Worm (Caenorhabditis elegans) whole organism, young adult: ENCODE results near the gene T26C12.2.

ENCODE experiments used
- B0019.2 ChIP-seq: fragments of 200-800 bp; sonication (Bioruptor generic); conservative IDR thresholded peaks from 2 replicates; pipeline ENCODE4 v1.3.6; 2022; ENCODE audit warnings: missing genetic modification reagents, missing genetic modification characterization, missing compliant biosample characterization
- B0336.3 ChIP-seq: fragments of 200-800 bp; sonication (Bioruptor generic); IDR thresholded peaks from 2 replicates; pipeline ENCODE4 v1.3.6; 2022; ENCODE audit warnings: missing genetic modification characterization, missing compliant biosample characterization
- D2030.7 ChIP-seq: fragments of 200-800 bp; sonication (Bioruptor generic); IDR thresholded peaks from 2 replicates; pipeline ENCODE4 v1.3.6; 2022; ENCODE audit warnings: missing genetic modification reagents, missing genetic modification characterization, missing compliant biosample characterization
- F33H1.4 ChIP-seq: fragments of 200-800 bp; sonication (Bioruptor generic); IDR thresholded peaks from 2 replicates; pipeline ENCODE4 v1.3.6; 2022; ENCODE audit warnings: missing genetic modification reagents, missing genetic modification characterization, missing compliant biosample characterization
- F39B2.1 ChIP-seq: fragments of 200-800 bp; sonication (Bioruptor generic); IDR thresholded peaks from 2 replicates; pipeline ENCODE4 v1.3.6; 2022; ENCODE audit warnings: missing genetic modification reagents, missing genetic modification characterization, missing compliant biosample characterization
- F49E8.2 ChIP-seq: sonication (generic microtip); optimal IDR thresholded peaks from 3 replicates; lab custom pipeline; 2017; ENCODE audit warnings: missing genetic modification characterization, mild to moderate bottlenecking, missing compliant biosample characterization, antibody characterized with exemption, moderate library complexity; ENCODE audit not compliant: insufficient read depth
- F57C9.4 ChIP-seq: sonication (generic microtip); optimal IDR thresholded peaks from 2 replicates; lab custom pipeline; 2017; ENCODE audit warnings: mild to moderate bottlenecking, missing genetic modification characterization, missing compliant biosample characterization
- T07F8.4 ChIP-seq: sonication (generic microtip); optimal IDR thresholded peaks from 2 replicates; lab custom pipeline; 2016; ENCODE audit warnings: mild to moderate bottlenecking, missing genetic modification characterization, moderate library complexity, missing compliant biosample characterization
- Y56A3A.18 ChIP-seq: fragments of 200-800 bp; sonication (Bioruptor generic); IDR thresholded peaks from 2 replicates; pipeline ENCODE4 v1.3.6; 2022; ENCODE audit warnings: missing genetic modification reagents, missing genetic modification characterization, missing compliant biosample characterization
- Y67H2A.10 ChIP-seq: fragments of 200-800 bp; sonication (Bioruptor generic); conservative IDR thresholded peaks from 2 replicates; pipeline ENCODE4 v1.3.6; 2022; ENCODE audit warnings: missing genetic modification reagents, missing genetic modification characterization, missing compliant biosample characterization
- Y79H2A.3 ChIP-seq: fragments of 200-800 bp; sonication (Bioruptor generic); conservative IDR thresholded peaks from 2 replicates; pipeline ENCODE4 v1.3.6; 2022; ENCODE audit warnings: missing genetic modification reagents, missing genetic modification characterization, missing compliant biosample characterization
- Y95B8A.8 ChIP-seq: fragments of 200-800 bp; sonication (Bioruptor generic); IDR thresholded peaks from 2 replicates; pipeline ENCODE4 v1.3.6; 2022; ENCODE audit warnings: missing genetic modification reagents, missing genetic modification characterization, missing compliant biosample characterization
- attf-5 ChIP-seq: fragments of 200-800 bp; sonication (Bioruptor generic); optimal IDR thresholded peaks from 2 replicates; lab custom pipeline; 2018; ENCODE audit warnings: mild to moderate bottlenecking, missing genetic modification characterization, missing compliant biosample characterization
- bed-1 ChIP-seq: fragments of 200-800 bp; sonication (Bioruptor generic); IDR thresholded peaks from 2 replicates; pipeline ENCODE4 v1.3.6; 2022; ENCODE audit warnings: missing genetic modification reagents, missing genetic modification characterization, missing compliant biosample characterization
- bed-2 ChIP-seq: fragments of 200-800 bp; sonication (Bioruptor generic); IDR thresholded peaks from 2 replicates; pipeline ENCODE4 v1.3.6; 2022; ENCODE audit warnings: missing genetic modification reagents, missing genetic modification characterization, missing compliant biosample characterization
- ccch-3 ChIP-seq: fragments of 200-800 bp; sonication (Bioruptor generic); optimal IDR thresholded peaks from 2 replicates; lab custom pipeline; 2018; ENCODE audit warnings: mild to moderate bottlenecking, missing genetic modification characterization, missing compliant biosample characterization
- cebp-1 ChIP-seq, 2 experiments: fragments of 200-800 bp in 1 of 2; sonication (Bioruptor generic) in 1 of 2; sonication (generic microtip) in 1 of 2; IDR thresholded peaks in 1 of 2; optimal IDR thresholded peaks in 1 of 2; 2 replicates each; pipeline versions ENCODE4 v1.3.6 to Lab custom; 2017 to 2022; ENCODE audit warnings: missing compliant biosample characterization in 2 of 2, missing genetic modification characterization in 2 of 2, mild to moderate bottlenecking in 1 of 2, missing genetic modification reagents in 1 of 2, moderate library complexity in 1 of 2
- cebp-2 ChIP-seq: fragments of 200-800 bp; sonication (Bioruptor generic); IDR thresholded peaks from 2 replicates; pipeline ENCODE4 v1.3.6; 2022; ENCODE audit warnings: missing genetic modification characterization, missing compliant biosample characterization
- ceh-27 ChIP-seq: fragments of 200-800 bp; sonication (Bioruptor generic); optimal IDR thresholded peaks from 2 replicates; lab custom pipeline; 2018; ENCODE audit warnings: mild to moderate bottlenecking, missing genetic modification characterization, moderate library complexity, missing compliant biosample characterization
- ceh-91 ChIP-seq: fragments of 200-800 bp; sonication (Bioruptor generic); IDR thresholded peaks from 2 replicates; pipeline ENCODE4 v1.3.6; 2022; ENCODE audit warnings: missing genetic modification reagents, missing genetic modification characterization, missing compliant biosample characterization
- die-1 ChIP-seq: sonication (generic microtip); optimal IDR thresholded peaks from 2 replicates; lab custom pipeline; 2016; ENCODE audit warnings: missing genotype, mild to moderate bottlenecking, missing genetic modification characterization, missing compliant biosample characterization
- dox-1 ChIP-seq: fragments of 200-800 bp; sonication (Bioruptor generic); IDR thresholded peaks from 2 replicates; pipeline ENCODE4 v1.3.6; 2022; ENCODE audit warnings: missing genetic modification reagents, missing genetic modification characterization, missing compliant biosample characterization
- dpff-1 ChIP-seq: sonication (generic microtip); optimal IDR thresholded peaks from 2 replicates; lab custom pipeline; 2017; ENCODE audit warnings: mild to moderate bottlenecking, missing genetic modification characterization, missing compliant biosample characterization
- dpl-1 ChIP-seq: fragments of 150-350 bp; optimal IDR thresholded peaks from 2 replicates; lab custom pipeline; 2014; ENCODE audit warnings: missing biosample characterization, missing genetic modification reagents, missing genetic modification characterization
- egl-44 ChIP-seq: fragments of 200-800 bp; sonication (Bioruptor generic); IDR thresholded peaks from 2 replicates; pipeline ENCODE4 v1.3.6; 2022; ENCODE audit warnings: missing genetic modification reagents, missing genetic modification characterization, missing compliant biosample characterization
- egrh-3 ChIP-seq: fragments of 200-800 bp; sonication (Bioruptor generic); IDR thresholded peaks from 2 replicates; pipeline ENCODE4 v1.3.6; 2022; ENCODE audit warnings: missing genetic modification reagents, missing genetic modification characterization, missing compliant biosample characterization
- ets-4 ChIP-seq: fragments of 200-800 bp; sonication (Bioruptor generic); optimal IDR thresholded peaks from 2 replicates; lab custom pipeline; 2018; ENCODE audit warnings: mild to moderate bottlenecking, missing genetic modification characterization, missing compliant biosample characterization
- hlh-12 ChIP-seq: sonication (generic microtip); optimal IDR thresholded peaks from 2 replicates; lab custom pipeline; 2016; ENCODE audit warnings: missing genetic modification characterization, missing compliant biosample characterization
- hlh-26 ChIP-seq: fragments of 200-800 bp; sonication (Bioruptor generic); conservative IDR thresholded peaks from 2 replicates; pipeline ENCODE4 v1.3.6; 2022; ENCODE audit warnings: missing genetic modification reagents, missing genetic modification characterization, missing compliant biosample characterization
- hmg-20 ChIP-seq: fragments of 200-800 bp; sonication (Bioruptor generic); IDR thresholded peaks from 2 replicates; pipeline ENCODE4 v1.3.6; 2022; ENCODE audit warnings: missing genetic modification reagents, missing genetic modification characterization, missing compliant biosample characterization
- lin-40 ChIP-seq: sonication (generic microtip); optimal IDR thresholded peaks from 2 replicates; lab custom pipeline; 2016; ENCODE audit warnings: missing genetic modification characterization, mild to moderate bottlenecking, missing compliant biosample characterization, missing genotype, missing genetic modification reagents
- lsl-1 ChIP-seq: fragments of 200-800 bp; sonication (Bioruptor generic); optimal IDR thresholded peaks from 2 replicates; lab custom pipeline; 2018; ENCODE audit warnings: mild to moderate bottlenecking, missing genetic modification characterization, moderate library complexity, missing compliant biosample characterization
- madf-8 ChIP-seq: fragments of 200-800 bp; sonication (Bioruptor generic); conservative IDR thresholded peaks from 2 replicates; pipeline ENCODE4 v1.3.6; 2022; ENCODE audit warnings: missing genetic modification reagents, missing genetic modification characterization, missing compliant biosample characterization
- mel-28 ChIP-seq: sonication (generic microtip); optimal IDR thresholded peaks from 2 replicates; lab custom pipeline; 2016; ENCODE audit warnings: borderline replicate concordance, mild to moderate bottlenecking, missing genetic modification characterization, missing compliant biosample characterization
- nfyb-1 ChIP-seq: fragments of 200-800 bp; sonication (Bioruptor generic); IDR thresholded peaks from 2 replicates; pipeline ENCODE4 v1.3.6; 2022; ENCODE audit warnings: missing genetic modification reagents, missing genetic modification characterization, missing compliant biosample characterization
- nhr-90 ChIP-seq: sonication (generic microtip); optimal IDR thresholded peaks from 2 replicates; lab custom pipeline; 2016; ENCODE audit warnings: missing genotype, mild to moderate bottlenecking, missing genetic modification characterization, missing compliant biosample characterization
- sdz-38 ChIP-seq: sonication (generic microtip); optimal IDR thresholded peaks from 2 replicates; lab custom pipeline; 2016; ENCODE audit warnings: missing genotype, missing genetic modification characterization, missing compliant biosample characterization
- snpc-1.1 ChIP-seq: sonication (generic microtip); optimal IDR thresholded peaks from 2 replicates; lab custom pipeline; 2017; ENCODE audit warnings: missing genetic modification characterization, mild to moderate bottlenecking, missing compliant biosample characterization, antibody characterized with exemption, moderate library complexity, missing genotype, missing genetic modification reagents; ENCODE audit not compliant: insufficient read depth
- snpc-3.4 ChIP-seq: sonication (generic microtip); optimal IDR thresholded peaks from 2 replicates; lab custom pipeline; 2017; ENCODE audit warnings: missing genetic modification characterization, mild to moderate bottlenecking, missing compliant biosample characterization, antibody characterized with exemption, moderate library complexity, missing genotype, missing genetic modification reagents
- somi-1 ChIP-seq: fragments of 200-800 bp; sonication (Bioruptor generic); optimal IDR thresholded peaks from 2 replicates; lab custom pipeline; 2018; ENCODE audit warnings: mild to moderate bottlenecking, missing genetic modification characterization, missing compliant biosample characterization
- tbp1 ChIP-seq: fragments of 200-800 bp; sonication (Bioruptor generic); optimal IDR thresholded peaks from 2 replicates; lab custom pipeline; 2018; ENCODE audit warnings: mild to moderate bottlenecking, missing genetic modification characterization, missing compliant biosample characterization
- unc-130 ChIP-seq: sonication (generic microtip); optimal IDR thresholded peaks from 2 replicates; lab custom pipeline; 2016; ENCODE audit warnings: missing genetic modification reagents, missing genetic modification characterization, missing compliant biosample characterization
- unc-62 ChIP-seq: fragments of 150-350 bp; optimal IDR thresholded peaks from 2 replicates; lab custom pipeline; 2014; ENCODE audit warnings: missing biosample characterization, missing genetic modification reagents, missing genetic modification characterization
- xnd-1 ChIP-seq: sonication (generic microtip); optimal IDR thresholded peaks from 2 replicates; lab custom pipeline; 2016; ENCODE audit warnings: missing genotype, missing genetic modification reagents, missing genetic modification characterization, missing compliant biosample characterization
- ztf-18 ChIP-seq: sonication (generic microtip); optimal IDR thresholded peaks from 2 replicates; lab custom pipeline; 2016; ENCODE audit warnings: missing genotype, mild to moderate bottlenecking, missing genetic modification characterization, missing compliant biosample characterization
- ztf-28 ChIP-seq: fragments of 200-800 bp; sonication (Bioruptor generic); IDR thresholded peaks from 2 replicates; pipeline ENCODE4 v1.3.6; 2022; ENCODE audit warnings: missing genetic modification reagents, missing genetic modification characterization, missing compliant biosample characterization
- ztf-6 ChIP-seq: fragments of 200-800 bp; sonication (Bioruptor generic); IDR thresholded peaks from 2 replicates; pipeline ENCODE4 v1.3.6; 2022; ENCODE audit warnings: missing genetic modification reagents, missing genetic modification characterization, missing compliant biosample characterization

The T26C12.2 gene

DNA sequence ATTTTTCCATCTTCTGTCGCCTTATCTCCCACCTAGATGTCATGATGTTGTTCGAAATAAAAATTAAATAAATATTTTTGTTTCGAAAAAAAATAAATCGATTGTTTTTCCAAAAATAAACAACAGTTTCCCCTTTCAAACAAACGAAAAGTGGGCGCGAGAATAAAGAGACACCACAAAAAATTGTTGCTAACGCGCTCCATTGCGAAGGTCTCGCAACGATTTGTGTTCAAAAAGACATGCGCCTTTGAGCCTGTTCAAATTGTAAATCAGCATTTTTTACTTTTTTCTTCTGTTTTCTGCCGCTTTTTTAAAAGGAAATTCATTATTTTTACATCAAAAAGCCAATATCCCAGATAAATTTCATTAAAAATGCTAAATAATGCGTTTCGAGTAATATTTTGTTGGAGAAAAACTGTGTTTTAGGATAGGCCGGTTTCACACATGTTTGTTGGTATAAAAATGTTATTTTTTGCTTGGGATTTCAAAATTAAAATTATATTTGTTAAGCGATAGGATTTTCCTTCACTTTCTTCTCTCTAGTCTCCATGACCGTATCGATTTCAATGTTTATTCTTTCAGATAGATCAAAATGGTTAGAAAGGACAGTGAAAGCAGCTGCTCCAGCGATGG is 29.1 kb upstream of the T26C12.2 start, which contains the start of gene W08E12.7:
W08E12.7 (plus strand) TSS at position 583 of the 633 bp plus-strand sequence.
- no peak for TF ChIP-seq sdz-38
- no peak for TF ChIP-seq Y56A3A.18 (GFP tag; lab: Robert Waterston, UW)
- TF ChIP-seq ccch-3 (GFP tag; lab: Kevin White, UChicago): no peak
- TF ChIP-seq hlh-12 (tag; lab: Kevin White, UChicago): no peak
- peak; percentile 99 for TF ChIP-seq F33H1.4 (GFP tag; lab: Robert Waterston, UW)
- peak; percentile 57; the same call in 1 of the 2 replicates for TF ChIP-seq Y79H2A.3 (GFP tag; lab: Robert Waterston, UW)
- TF ChIP-seq die-1 (tag; lab: Kevin White, UChicago): peak; percentile 45
- TF ChIP-seq B0019.2 (GFP tag; lab: Robert Waterston, UW): peak; percentile 93
- TF ChIP-seq ztf-6 (GFP tag; lab: Robert Waterston, UW): peak; percentile 67; the same call in 1 of the 2 replicates
- TF ChIP-seq snpc-3.4 (tag; lab: Kevin White, UChicago): peak; percentile 91
- no peak for TF ChIP-seq cebp-2 (GFP tag; lab: Robert Waterston, UW)
- TF ChIP-seq tbp1 (GFP tag; lab: Kevin White, UChicago): peak; percentile 73
- 0 out of 2 replicates have a peak, but pooled peaks have one; percentile 10 for TF ChIP-seq hmg-20 (GFP tag; lab: Robert Waterston, UW)
- no peak for TF ChIP-seq bed-1 (GFP tag; lab: Robert Waterston, UW)
- TF ChIP-seq Y95B8A.8: peak; percentile 84
- TF ChIP-seq nfyb-1 (GFP tag; lab: Robert Waterston, UW): peak; percentile 74
- TF ChIP-seq unc-62: no peak
- TF ChIP-seq D2030.7 (GFP tag; lab: Robert Waterston, UW): peak; percentile 94
- peak; percentile 61 for TF ChIP-seq xnd-1 (tag; lab: Kevin White, UChicago)
- peak; percentile 52 for TF ChIP-seq nhr-90 (tag; lab: Kevin White, UChicago)
- peak; percentile 85 for TF ChIP-seq ztf-28 (GFP tag; lab: Robert Waterston, UW)
- TF ChIP-seq dpl-1: peak; percentile 93
- peak; percentile 96 for TF ChIP-seq dox-1 (GFP tag; lab: Robert Waterston, UW)
- TF ChIP-seq ets-4 (GFP tag; lab: Kevin White, UChicago): no peak
- TF ChIP-seq cebp-1 (GFP tag; IDR thresholded peaks at IDR 0.05; lab: Robert Waterston, UW): peak; percentile 28; the same call in 1 of the 2 replicates
- peak; percentile 85 for TF ChIP-seq cebp-1 (tag; optimal IDR thresholded peaks at IDR 0.05; lab: Kevin White, UChicago)
- TF ChIP-seq attf-5 (GFP tag; lab: Kevin White, UChicago): peak; percentile 99
- no peak for TF ChIP-seq dpff-1 (tag; lab: Kevin White, UChicago)
- TF ChIP-seq somi-1: peak; percentile 12
- no peak for TF ChIP-seq egl-44
- TF ChIP-seq F49E8.2 (tag; lab: Kevin White, UChicago): peak; percentile 94
- TF ChIP-seq unc-130 (GFP tag; lab: Kevin White, UChicago): peak; percentile 91
- TF ChIP-seq snpc-1.1 (tag; lab: Kevin White, UChicago): peak; percentile 72
- TF ChIP-seq F39B2.1 (GFP tag; lab: Robert Waterston, UW): no peak
- TF ChIP-seq egrh-3 (GFP tag; lab: Robert Waterston, UW): no peak
- peak; percentile 85 for TF ChIP-seq Y67H2A.10 (GFP tag; lab: Robert Waterston, UW)
- TF ChIP-seq ztf-18: peak; percentile 82
- TF ChIP-seq T07F8.4: peak; percentile 20
- TF ChIP-seq lin-40: peak; percentile 87
- no peak for TF ChIP-seq mel-28 (tag; lab: Kevin White, UChicago)
- TF ChIP-seq lsl-1 (GFP tag; lab: Kevin White, UChicago): peak; percentile 92
- TF ChIP-seq ceh-27 (GFP tag; lab: Kevin White, UChicago): peak; percentile 89
- TF ChIP-seq B0336.3 (GFP tag; lab: Robert Waterston, UW): peak; percentile 90
- 0 out of 2 replicates have a peak, but pooled peaks have one; percentile 38 for TF ChIP-seq bed-2 (GFP tag; lab: Robert Waterston, UW)
- TF ChIP-seq ceh-91 (GFP tag; lab: Robert Waterston, UW): peak; percentile 95
- TF ChIP-seq F57C9.4 (tag; lab: Kevin White, UChicago): no peak
- TF ChIP-seq hlh-26 (GFP tag; lab: Robert Waterston, UW): no peak
- peak; percentile 87 for TF ChIP-seq madf-8
